Worm (Caenorhabditis elegans): ENCODE measurements around the gene dhs-17.

Gene dhs-17

ce11 chrV:6022076-6022475 lies 12.5 kb downstream of the dhs-17 start:
- TF ChIP-seq pha-4 (tag; optimal IDR thresholded peaks at IDR 0.05) (no peak), ceh-2 (tag; optimal IDR thresholded peaks at IDR 0.05) (no peak), nhr-11 (tag; optimal IDR thresholded peaks at IDR 0.05) (no peak), ztf-16 (tag; optimal IDR thresholded peaks at IDR 0.05) (no peak), che-1 (tag; optimal IDR thresholded peaks at IDR 0.05) (no peak), pat-9 (tag; optimal IDR thresholded peaks at IDR 0.05) (no peak), pax-1 (tag; optimal IDR thresholded peaks at IDR 0.05) (no peak)

DNA sequence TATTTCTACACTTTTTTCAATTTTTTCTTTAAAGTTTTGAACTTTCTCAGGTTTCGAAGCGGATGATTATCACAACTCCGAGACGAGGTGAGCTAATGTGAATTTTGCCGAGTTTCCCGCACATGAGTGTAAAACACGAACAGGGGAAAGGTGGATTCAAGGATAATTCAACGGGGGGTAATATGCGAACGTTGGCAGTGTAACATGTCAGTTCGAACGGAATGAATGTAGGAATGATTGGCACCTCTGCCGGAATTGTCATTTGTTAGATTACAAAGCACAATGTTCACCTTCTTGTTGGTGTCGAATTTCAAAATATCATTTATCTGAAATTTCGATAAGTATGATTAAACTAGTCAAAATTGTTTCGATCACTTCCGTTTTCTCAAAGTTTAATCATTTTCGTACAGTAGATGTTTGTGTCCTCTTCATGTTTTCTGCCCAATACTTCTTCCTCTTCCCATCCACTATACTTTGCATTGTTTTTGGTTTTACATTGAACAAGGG lies 15.6 kb downstream of the dhs-17 start, which contains the start of gene picc-1:
Gene picc-1 (plus strand): TSS at position 51 of the 507 bp plus-strand sequence.
- peak; percentile 9 for TF ChIP-seq ceh-34 (tag; optimal IDR thresholded peaks at IDR 0.05)
- TF ChIP-seq unc-55 (GFP tag; optimal IDR thresholded peaks at IDR 0.05): peak; percentile 76
- no peak for TF ChIP-seq ref-2 (tag; optimal IDR thresholded peaks at IDR 0.05)

ce11 chrV:6017630-6018029 lies 17.0 kb downstream of the dhs-17 start, which contains the start of the genes rpt-2 and aps-1:
Gene rpt-2, minus strand, starts transcription at chrV:6017669.
Gene aps-1, plus strand, starts transcription at chrV:6017970.
- TF ChIP-seq dmd-4 (tag; optimal IDR thresholded peaks at IDR 0.05; ENCODE audit: borderline replicate concordance) (no peak), ceh-24 (tag; optimal IDR thresholded peaks at IDR 0.05) (no peak), ref-2 (tag; optimal IDR thresholded peaks at IDR 0.05) (no peak), ama-1 (optimal IDR thresholded peaks at IDR 0.05) (no peak), ceh-34 (tag; optimal IDR thresholded peaks at IDR 0.05) (peak; percentile 34), unc-86 (tag; optimal IDR thresholded peaks at IDR 0.05) (no peak), nhr-232 (tag; optimal IDR thresholded peaks at IDR 0.05) (no peak), pros-1 (tag; optimal IDR thresholded peaks at IDR 0.05) (no peak), sox-4 (tag; optimal IDR thresholded peaks at IDR 0.05) (no peak), ets-4 (tag; optimal IDR thresholded peaks at IDR 0.05) (no peak), sox-2 (GFP tag; IDR thresholded peaks at IDR 0.05) (no peak), T23F11.4 (GFP tag; optimal IDR thresholded peaks at IDR 0.05) (no peak), hlh-8 (tag; optimal IDR thresholded peaks at IDR 0.05) (peak; percentile 32), ztf-16 (tag; optimal IDR thresholded peaks at IDR 0.05) (no peak), ttx-3 (tag; optimal IDR thresholded peaks at IDR 0.05) (no peak), sdc-2 (tag; optimal IDR thresholded peaks at IDR 0.05) (no peak), C38D4.7 (GFP tag; optimal IDR thresholded peaks at IDR 0.05) (no peak), tbx-2 (tag; optimal IDR thresholded peaks at IDR 0.05) (peak; percentile 27), ceh-19 (GFP tag; optimal IDR thresholded peaks at IDR 0.05) (no peak), hlh-30 (tag; optimal IDR thresholded peaks at IDR 0.05; ENCODE audit: insufficient read depth) (peak; percentile 30), ahr-1 (tag; optimal IDR thresholded peaks at IDR 0.05) (no peak), pax-1 (tag; optimal IDR thresholded peaks at IDR 0.05) (peak; percentile 51), ceh-14 (tag; optimal IDR thresholded peaks at IDR 0.05) (no peak), pha-4 (tag; optimal IDR thresholded peaks at IDR 0.05) (no peak), nfya-1 (tag; optimal IDR thresholded peaks at IDR 0.05) (peak; percentile 51), elt-2 (tag; optimal IDR thresholded peaks at IDR 0.05) (peak; percentile 38), K09A11.1 (tag; optimal IDR thresholded peaks at IDR 0.05; ENCODE audit: insufficient read depth) (peak; percentile 34), elt-4 (tag; optimal IDR thresholded peaks at IDR 0.05) (no peak), rnt-1 (tag; optimal IDR thresholded peaks at IDR 0.05) (no peak), ceh-48 (tag; optimal IDR thresholded peaks at IDR 0.05) (no peak), ceh-31 (tag; optimal IDR thresholded peaks at IDR 0.05) (peak; percentile 48), pag-3 (tag; optimal IDR thresholded peaks at IDR 0.05; ENCODE audit: borderline replicate concordance) (no peak), unc-3 (GFP tag; conservative IDR thresholded peaks at IDR 0.05) (no peak), unc-3 (tag; optimal IDR thresholded peaks at IDR 0.05) (no peak), ceh-22 (tag; optimal IDR thresholded peaks at IDR 0.05) (no peak), unc-42 (tag; optimal IDR thresholded peaks at IDR 0.05) (peak; percentile 63), dve-1 (tag; optimal IDR thresholded peaks at IDR 0.05) (peak; percentile 55), che-1 (tag; optimal IDR thresholded peaks at IDR 0.05) (no peak)
